Worm (Caenorhabditis elegans): Measurements from ENCODE around the gene R166.2.

The R166.2 gene

DNA sequence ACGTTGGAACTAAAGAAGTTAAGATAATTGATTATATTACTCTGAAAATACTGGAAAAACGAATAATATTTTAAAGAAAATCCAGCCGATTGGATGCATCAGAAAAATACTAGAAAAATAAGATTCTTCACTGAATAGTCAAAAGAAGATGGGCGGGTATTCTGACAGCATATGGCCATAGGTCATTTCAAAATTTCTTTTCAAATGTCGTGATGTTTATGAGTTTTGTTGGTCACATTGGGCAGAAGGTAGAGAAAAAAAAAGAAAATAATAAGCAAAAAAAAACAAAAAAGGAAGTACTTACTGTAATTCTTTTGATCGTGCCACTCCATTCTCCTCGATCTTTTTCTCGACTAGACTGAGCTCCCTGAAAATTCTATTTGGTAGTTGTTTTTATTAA is 13.9 kb downstream of the R166.2 start, which contains the start of gene F59B10.5:
Gene F59B10.5 (minus strand): TSS at position 101 of the 400 bp plus-strand sequence.
- TF ChIP-seq lin-32 (GFP tag; optimal IDR thresholded peaks at IDR 0.05) (no peak), zip-8 (tag; optimal IDR thresholded peaks at IDR 0.05) (no peak), hlh-1 (tag; optimal IDR thresholded peaks at IDR 0.05) (no peak), drap-1 (GFP tag; optimal IDR thresholded peaks at IDR 0.05) (no peak), tbx-8 (GFP tag; optimal IDR thresholded peaks at IDR 0.05) (no peak), unc-39 (tag; optimal IDR thresholded peaks at IDR 0.05) (no peak), pha-4 (tag; optimal IDR thresholded peaks at IDR 0.05) (no peak), nhr-12 (tag; optimal IDR thresholded peaks at IDR 0.05) (no peak), mls-2 (tag; optimal IDR thresholded peaks at IDR 0.05) (no peak), unc-120 (tag; optimal IDR thresholded peaks at IDR 0.05; ENCODE audit: poor library complexity, severe bottlenecking) (no peak), ham-2 (GFP tag; optimal IDR thresholded peaks at IDR 0.05) (no peak), ceh-39 (tag; optimal IDR thresholded peaks at IDR 0.05) (no peak), sem-2 (GFP tag; optimal IDR thresholded peaks at IDR 0.05) (no peak), nhr-76 (tag; optimal IDR thresholded peaks at IDR 0.05) (no peak), cnd-1 (tag; optimal IDR thresholded peaks at IDR 0.05) (no peak), sptf-1 (tag; optimal IDR thresholded peaks at IDR 0.05) (no peak)

DNA sequence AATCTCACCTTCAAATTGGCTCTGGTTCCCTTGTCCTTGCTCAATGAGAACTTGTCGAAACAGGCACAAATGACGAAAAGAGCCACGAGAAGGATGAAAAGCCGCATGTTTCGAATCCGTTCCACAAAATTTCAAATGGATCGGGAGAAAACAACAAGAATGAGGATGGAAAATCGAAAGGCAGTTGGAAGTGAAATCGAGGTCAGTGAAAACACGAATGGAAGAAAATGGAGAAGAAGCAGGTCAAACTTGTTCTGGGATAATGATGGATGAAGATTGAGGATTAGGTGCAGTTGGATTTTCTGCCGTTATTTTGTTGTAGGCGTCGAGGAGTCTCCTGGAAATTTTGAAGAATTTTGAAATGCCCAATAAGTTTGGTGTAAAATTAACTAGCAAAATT is 14.4 kb downstream of the R166.2 start:
- no peak for TF ChIP-seq nhr-237 (tag; optimal IDR thresholded peaks at IDR 0.05)
- TF ChIP-seq tbx-8 (GFP tag; optimal IDR thresholded peaks at IDR 0.05), result no peak
- TF ChIP-seq nhr-2 (tag; optimal IDR thresholded peaks at IDR 0.05), result no peak

DNA sequence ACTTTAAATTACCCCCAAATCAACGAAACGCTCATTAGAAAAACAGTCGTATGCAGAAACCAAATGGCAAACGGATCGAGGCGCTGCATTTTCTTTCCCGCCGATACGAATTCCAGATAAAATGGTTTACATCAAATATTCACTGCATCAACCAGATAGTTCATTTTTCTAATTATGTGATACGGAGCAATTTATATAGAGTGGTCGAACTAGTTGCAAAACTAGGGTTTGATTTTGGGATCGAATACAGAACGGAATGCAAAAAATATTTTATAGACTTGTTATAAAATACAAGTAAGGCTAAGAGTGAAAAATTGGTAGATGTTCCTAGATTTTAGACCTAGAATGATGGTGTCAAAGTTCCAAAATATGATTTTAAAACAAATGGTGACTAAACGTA is 17.6 kb downstream of the R166.2 start:
- no peak for TF ChIP-seq flh-1 (GFP tag; optimal IDR thresholded peaks at IDR 0.05)
- TF ChIP-seq cnd-1 (tag; optimal IDR thresholded peaks at IDR 0.05), result no peak
- TF ChIP-seq ceh-83 (GFP tag; optimal IDR thresholded peaks at IDR 0.05), result no peak
- TF ChIP-seq pha-4 (tag; optimal IDR thresholded peaks at IDR 0.05), result no peak
- TF ChIP-seq nhr-2 (tag; optimal IDR thresholded peaks at IDR 0.05), result no peak
- TF ChIP-seq ces-1 (GFP tag; optimal IDR thresholded peaks at IDR 0.05), result no peak
- TF ChIP-seq unc-39 (tag; optimal IDR thresholded peaks at IDR 0.05), result no peak
- TF ChIP-seq mab-5 (tag; optimal IDR thresholded peaks at IDR 0.05), result no peak
- TF ChIP-seq mep-1 (tag; optimal IDR thresholded peaks at IDR 0.05), result no peak
- TF ChIP-seq nhr-28 (tag; optimal IDR thresholded peaks at IDR 0.05), result no peak
- TF ChIP-seq mls-2 (tag; optimal IDR thresholded peaks at IDR 0.05), result no peak
- TF ChIP-seq snpc-4 (tag; optimal IDR thresholded peaks at IDR 0.05), result no peak
- TF ChIP-seq unc-120 (tag; optimal IDR thresholded peaks at IDR 0.05; ENCODE audit: poor library complexity, severe bottlenecking), result no peak
- no peak for TF ChIP-seq ham-2 (GFP tag; optimal IDR thresholded peaks at IDR 0.05)
- no peak for TF ChIP-seq ceh-39 (tag; optimal IDR thresholded peaks at IDR 0.05)
- no peak for TF ChIP-seq elt-1 (tag; optimal IDR thresholded peaks at IDR 0.05; ENCODE audit: borderline replicate concordance, insufficient read depth)
- TF ChIP-seq nhr-237 (tag; optimal IDR thresholded peaks at IDR 0.05), result no peak
- no peak for TF ChIP-seq ceh-43 (GFP tag; optimal IDR thresholded peaks at IDR 0.05)

DNA sequence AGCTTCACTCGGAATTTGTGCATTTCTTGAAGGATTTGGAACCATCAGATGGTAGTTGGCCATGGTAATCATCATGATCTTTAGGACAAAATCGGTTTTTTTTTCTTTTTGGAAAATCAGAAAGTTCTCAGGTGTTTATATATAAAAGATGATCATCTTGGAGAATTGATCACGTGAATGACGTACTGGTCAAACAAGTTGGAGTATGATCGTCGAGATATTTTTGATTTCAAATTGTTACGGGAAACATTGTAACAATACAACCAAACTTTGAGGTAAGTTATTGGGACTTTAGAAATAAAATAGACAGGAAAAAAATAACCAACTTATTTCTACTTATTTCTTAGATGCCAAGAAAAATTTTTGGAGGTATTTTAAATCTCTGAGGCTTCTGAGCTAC is 18.5 kb downstream of the R166.2 start, which contains the start of gene F59B10.4:
Gene F59B10.4 (minus strand): TSS at position 101 of the 400 bp plus-strand sequence.
- TF ChIP-seq cnd-1 (tag; optimal IDR thresholded peaks at IDR 0.05) (no peak), nhr-12 (tag; optimal IDR thresholded peaks at IDR 0.05) (no peak), elt-1 (tag; optimal IDR thresholded peaks at IDR 0.05; ENCODE audit: borderline replicate concordance, insufficient read depth) (no peak), pha-4 (tag; optimal IDR thresholded peaks at IDR 0.05) (no peak), snpc-4 (tag; optimal IDR thresholded peaks at IDR 0.05) (no peak), mep-1 (tag; optimal IDR thresholded peaks at IDR 0.05) (no peak), bed-3 (GFP tag; optimal IDR thresholded peaks at IDR 0.05) (no peak)

DNA sequence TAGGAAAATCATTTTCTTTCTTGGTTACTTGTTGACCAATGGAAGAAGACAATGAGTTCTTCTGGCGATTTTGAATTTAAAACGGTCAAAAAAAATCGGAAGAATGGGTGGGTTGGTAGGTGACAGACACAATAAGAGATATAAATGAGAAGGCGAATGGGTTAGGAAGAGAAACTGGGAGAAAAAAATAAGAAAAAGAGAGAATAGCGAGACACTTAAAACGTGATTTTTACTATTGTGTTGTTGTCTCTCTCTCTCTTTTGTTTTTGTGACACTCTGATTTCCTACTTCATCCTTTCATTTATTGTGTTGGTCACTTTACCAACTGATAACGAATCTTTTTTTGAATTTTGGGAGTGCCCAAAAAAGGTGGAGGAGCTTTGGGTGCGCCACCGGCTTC is 21.1 kb downstream of the R166.2 start:
- TF ChIP-seq mab-5 (tag; optimal IDR thresholded peaks at IDR 0.05), result no peak
- TF ChIP-seq flh-1 (GFP tag; optimal IDR thresholded peaks at IDR 0.05), result no peak
- TF ChIP-seq sptf-1 (tag; optimal IDR thresholded peaks at IDR 0.05), result no peak
- TF ChIP-seq nhr-28 (tag; optimal IDR thresholded peaks at IDR 0.05), result no peak
- TF ChIP-seq bed-3 (GFP tag; optimal IDR thresholded peaks at IDR 0.05), result no peak
- TF ChIP-seq unc-62 (GFP tag; optimal IDR thresholded peaks at IDR 0.05), result no peak
- TF ChIP-seq pha-4 (tag; optimal IDR thresholded peaks at IDR 0.05), result no peak
- TF ChIP-seq hlh-1 (tag; optimal IDR thresholded peaks at IDR 0.05), result no peak
- TF ChIP-seq unc-120 (tag; optimal IDR thresholded peaks at IDR 0.05; ENCODE audit: poor library complexity, severe bottlenecking), result no peak
- no peak for TF ChIP-seq ces-1 (GFP tag; optimal IDR thresholded peaks at IDR 0.05)
- TF ChIP-seq snpc-4 (tag; optimal IDR thresholded peaks at IDR 0.05), result no peak
- no peak for TF ChIP-seq elt-1 (tag; optimal IDR thresholded peaks at IDR 0.05; ENCODE audit: borderline replicate concordance, insufficient read depth)
- TF ChIP-seq ham-2 (GFP tag; optimal IDR thresholded peaks at IDR 0.05), result no peak
- TF ChIP-seq cnd-1 (tag; optimal IDR thresholded peaks at IDR 0.05), result no peak
- no peak for TF ChIP-seq mls-2 (tag; optimal IDR thresholded peaks at IDR 0.05)
- no peak for TF ChIP-seq tbx-8 (GFP tag; optimal IDR thresholded peaks at IDR 0.05)
